Worm (Caenorhabditis elegans) whole organism, L2 larva: Measurements from ENCODE around the gene Y45F10C.1.

Source experiments
- ceh-82 ChIP-seq: fragments of 150-350 bp; optimal IDR thresholded peaks from 2 replicates; lab custom pipeline; 2014; ENCODE audit warnings: missing biosample characterization, missing genetic modification characterization
- elt-1 ChIP-seq: fragments of 150-350 bp; optimal IDR thresholded peaks from 2 replicates; lab custom pipeline; 2014; ENCODE audit warnings: missing biosample characterization, missing genetic modification characterization
- lsy-2 ChIP-seq, 2 experiments: fragments of 150-350 bp in 1 of 2; sonication (generic microtip) in 1 of 2; optimal IDR thresholded peaks; 2 replicates each; lab custom pipeline; 2014 to 2017; ENCODE audit warnings: missing biosample characterization in 2 of 2, missing genetic modification characterization in 2 of 2
- nhr-25 ChIP-seq: fragments of 150-350 bp; sonication (generic microtip); optimal IDR thresholded peaks from 3 replicates; lab custom pipeline; 2014; ENCODE audit warnings: missing biosample characterization, missing genetic modification characterization
- sma-9 ChIP-seq, 2 experiments: fragments of 150-350 bp in 1 of 2; sonication (generic microtip) in 1 of 2; optimal IDR thresholded peaks; 2 replicates each; lab custom pipeline; 2014 to 2016; ENCODE audit warnings: missing genetic modification characterization in 2 of 2, mild to moderate bottlenecking in 1 of 2, missing biosample characterization in 1 of 2, missing compliant biosample characterization in 1 of 2, missing genetic modification reagents in 1 of 2, moderate library complexity in 1 of 2
- zag-1 ChIP-seq: fragments of 150-350 bp; optimal IDR thresholded peaks from 2 replicates; lab custom pipeline; 2014; ENCODE audit warnings: missing biosample characterization, missing genetic modification characterization

- TF ChIP-seq ceh-82 (tag; lab: Kevin White, UChicago) = no peak
- TF ChIP-seq sma-9 (GFP tag; optimal IDR thresholded peaks at IDR 0.05; lab: Kevin White, UChicago) = no peak
- TF ChIP-seq sma-9 (tag; optimal IDR thresholded peaks at IDR 0.05; lab: Kevin White, UChicago) = no peak
- no peak for TF ChIP-seq lsy-2 (tag; optimal IDR thresholded peaks at IDR 0.05; lab: Kevin White, UChicago)
- TF ChIP-seq elt-1 = no peak
- no peak for TF ChIP-seq zag-1
- TF ChIP-seq nhr-25 (tag; lab: Kevin White, UChicago) = no peak
Measured at ce11 chrIV:13665073-13665472, 5.7 kb upstream of the Y45F10C.1 start.
